Fruit fly (Drosophila melanogaster) whole organism, embryonic: ENCODE data around the gene bora.

Source experiments
- CG10462 ChIP-seq: fragments of 200-800 bp; sonication (Bioruptor generic); optimal IDR thresholded peaks from 2 replicates; lab custom pipeline; 2016; ENCODE audit warnings: missing biosample characterization, missing genetic modification characterization
- CG11085 ChIP-seq: fragments of 200-800 bp; sonication (Bioruptor generic); IDR thresholded peaks from 2 replicates; pipeline ENCODE4 v1.3.6; 2022; ENCODE audit warnings: missing biosample characterization, missing genetic modification characterization
- CG12391 ChIP-seq: fragments of 200-800 bp; sonication (Bioruptor generic); optimal IDR thresholded peaks from 3 replicates; lab custom pipeline; 2018; ENCODE audit warnings: missing biosample characterization, mild to moderate bottlenecking, missing genetic modification characterization, moderate library complexity
- CG12659 ChIP-seq: fragments of 200-800 bp; sonication (Bioruptor generic); optimal IDR thresholded peaks from 3 replicates; lab custom pipeline; 2017; ENCODE audit warnings: mild to moderate bottlenecking, missing biosample characterization, missing genetic modification reagents, missing genetic modification characterization
- CG13287 ChIP-seq: fragments of 200-800 bp; sonication (Bioruptor generic); IDR thresholded peaks from 2 replicates; pipeline ENCODE4 v1.3.6; 2022; ENCODE audit warnings: missing biosample characterization, missing genetic modification characterization; ENCODE audit not compliant: partially characterized antibody
- CG13624 ChIP-seq: fragments of 200-800 bp; sonication (Bioruptor generic); optimal IDR thresholded peaks from 2 replicates; lab custom pipeline; 2016; ENCODE audit warnings: missing biosample characterization, missing genetic modification characterization
- CG1603 ChIP-seq: fragments of 200-800 bp; sonication (Bioruptor generic); optimal IDR thresholded peaks from 2 replicates; lab custom pipeline; 2019; ENCODE audit warnings: missing biosample characterization, mild to moderate bottlenecking, missing genetic modification characterization, moderate library complexity
- CG16813 ChIP-seq: fragments of 200-800 bp; sonication (Bioruptor generic); IDR thresholded peaks from 3 replicates; pipeline ENCODE4 v1.3.6; 2022; ENCODE audit warnings: missing biosample characterization, missing genetic modification characterization; ENCODE audit not compliant: partially characterized antibody
- CG18599 ChIP-seq: fragments of 200-800 bp; sonication (Bioruptor generic); optimal IDR thresholded peaks from 3 replicates; lab custom pipeline; 2017; ENCODE audit warnings: missing biosample characterization, missing genetic modification characterization, mild to moderate bottlenecking, moderate library complexity, missing genetic modification reagents
- CG2199 ChIP-seq: fragments of 200-800 bp; sonication (Bioruptor generic); IDR thresholded peaks from 3 replicates; pipeline ENCODE4 v1.3.6; 2022; ENCODE audit warnings: missing biosample characterization, missing genetic modification characterization
- CG30403 ChIP-seq: fragments of 200-800 bp; sonication (Bioruptor generic); optimal IDR thresholded peaks from 3 replicates; lab custom pipeline; 2016; ENCODE audit warnings: missing biosample characterization, missing genetic modification characterization
- CG34422 ChIP-seq: fragments of 200-800 bp; sonication (Bioruptor generic); IDR thresholded peaks from 3 replicates; pipeline ENCODE4 v1.3.6; 2022; ENCODE audit warnings: missing biosample characterization, missing genetic modification characterization
- CG3847 ChIP-seq: fragments of 200-800 bp; sonication (Bioruptor generic); IDR thresholded peaks from 2 replicates; pipeline ENCODE4 v1.3.6; 2022; ENCODE audit warnings: missing biosample characterization, missing genetic modification characterization
- CG42726 ChIP-seq: fragments of 200-800 bp; sonication (Bioruptor generic); IDR thresholded peaks from 2 replicates; pipeline ENCODE4 v1.3.6; 2022; ENCODE audit warnings: missing biosample characterization, missing genetic modification characterization; ENCODE audit not compliant: partially characterized antibody
- CG4282 ChIP-seq: fragments of 200-800 bp; sonication (Bioruptor generic); optimal IDR thresholded peaks from 2 replicates; lab custom pipeline; 2016; ENCODE audit warnings: missing biosample characterization, missing genetic modification characterization
- CG4820 ChIP-seq: fragments of 200-800 bp; sonication (Bioruptor generic); optimal IDR thresholded peaks from 3 replicates; lab custom pipeline; 2016; ENCODE audit warnings: missing biosample characterization, missing genetic modification characterization
- CG5180 ChIP-seq: fragments of 200-800 bp; sonication (Bioruptor generic); optimal IDR thresholded peaks from 3 replicates; lab custom pipeline; 2017; ENCODE audit warnings: missing biosample characterization, missing genetic modification characterization, mild to moderate bottlenecking, moderate library complexity, missing genetic modification reagents
- CG7987 ChIP-seq: fragments of 200-800 bp; sonication (Bioruptor generic); optimal IDR thresholded peaks from 2 replicates; lab custom pipeline; 2018; ENCODE audit warnings: missing biosample characterization, mild to moderate bottlenecking, missing genetic modification characterization, moderate library complexity
- CG8089 ChIP-seq: fragments of 200-800 bp; sonication (Bioruptor generic); optimal IDR thresholded peaks from 3 replicates; lab custom pipeline; 2016; ENCODE audit warnings: missing biosample characterization, missing genetic modification characterization
- CG8388 ChIP-seq: fragments of 200-800 bp; sonication (Bioruptor generic); optimal IDR thresholded peaks from 2 replicates; lab custom pipeline; 2019; ENCODE audit warnings: missing biosample characterization, mild to moderate bottlenecking, missing genetic modification characterization, moderate library complexity
- CTCF ChIP-seq: fragments of 200-800 bp; sonication (Bioruptor generic); optimal IDR thresholded peaks from 2 replicates; lab custom pipeline; 2017; ENCODE audit warnings: missing biosample characterization, mild to moderate bottlenecking, missing genetic modification characterization, moderate library complexity
- CkIIα-i1 ChIP-seq: fragments of 200-800 bp; sonication (Bioruptor generic); IDR thresholded peaks from 2 replicates; pipeline ENCODE4 v1.3.6; 2022; ENCODE audit warnings: missing biosample characterization, missing genetic modification characterization
- CrebB ChIP-seq: fragments of 200-800 bp; sonication (Bioruptor generic); optimal IDR thresholded peaks from 3 replicates; lab custom pipeline; 2018; ENCODE audit warnings: missing biosample characterization, mild to moderate bottlenecking, missing genetic modification characterization
- Dp ChIP-seq: fragments of 200-800 bp; sonication (Bioruptor generic); optimal IDR thresholded peaks from 2 replicates; lab custom pipeline; 2018; ENCODE audit warnings: missing biosample characterization, mild to moderate bottlenecking, missing genetic modification characterization, moderate library complexity
- Drgx ChIP-seq: fragments of 200-800 bp; sonication (Bioruptor generic); IDR thresholded peaks from 2 replicates; pipeline ENCODE4 v1.3.6; 2022; ENCODE audit warnings: missing biosample characterization, missing genetic modification characterization
- Ets97D ChIP-seq: fragments of 200-800 bp; sonication (Bioruptor generic); optimal IDR thresholded peaks from 3 replicates; lab custom pipeline; 2016; ENCODE audit warnings: missing biosample characterization, missing genetic modification characterization
- HmgD ChIP-seq: fragments of 200-800 bp; sonication (Bioruptor generic); optimal IDR thresholded peaks from 3 replicates; lab custom pipeline; 2016; ENCODE audit warnings: missing biosample characterization, missing genetic modification characterization
- Hr78 ChIP-seq, 2 experiments: fragments of 200-800 bp in 1 of 2; fragments of >200 bp in 1 of 2; sonication (Bioruptor generic) in 1 of 2; optimal IDR thresholded peaks; 2 replicates each; lab custom pipeline; 2017 to 2019; ENCODE audit warnings: missing biosample characterization in 2 of 2, missing genetic modification characterization in 2 of 2, mild to moderate bottlenecking in 1 of 2, moderate library complexity in 1 of 2
- Lhr ChIP-seq: fragments of 200-800 bp; sonication (Bioruptor generic); optimal IDR thresholded peaks from 3 replicates; lab custom pipeline; 2017; ENCODE audit warnings: mild to moderate bottlenecking, missing biosample characterization, missing genetic modification reagents, missing genetic modification characterization
- MESR4 ChIP-seq: fragments of 200-800 bp; sonication (Bioruptor generic); optimal IDR thresholded peaks from 2 replicates; lab custom pipeline; 2018; ENCODE audit warnings: missing biosample characterization, mild to moderate bottlenecking, missing genetic modification characterization, moderate library complexity
- Opbp ChIP-seq: fragments of 200-800 bp; sonication (Bioruptor generic); IDR thresholded peaks from 3 replicates; pipeline ENCODE4 v1.3.6; 2022; ENCODE audit warnings: missing biosample characterization, missing genetic modification characterization; ENCODE audit not compliant: partially characterized antibody
- Rfx ChIP-seq: fragments of 200-800 bp; sonication (Bioruptor generic); IDR thresholded peaks from 2 replicates; pipeline ENCODE4 v1.3.6; 2022; ENCODE audit warnings: missing biosample characterization, missing genetic modification characterization
- Rx ChIP-seq: fragments of 200-800 bp; sonication (Bioruptor generic); IDR thresholded peaks from 2 replicates; pipeline ENCODE4 v1.3.6; 2022; ENCODE audit warnings: missing biosample characterization, missing genetic modification characterization
- Usf ChIP-seq: fragments of 200-800 bp; sonication (Bioruptor generic); optimal IDR thresholded peaks from 2 replicates; lab custom pipeline; 2017; ENCODE audit warnings: missing genotype, missing biosample characterization, missing genetic modification characterization
- Xbp1 ChIP-seq: fragments of 200-800 bp; sonication (Bioruptor generic); optimal IDR thresholded peaks from 3 replicates; lab custom pipeline; 2016; ENCODE audit warnings: missing biosample characterization, mild to moderate bottlenecking, missing genetic modification characterization
- Xrp1 ChIP-seq: fragments of 200-800 bp; sonication (Bioruptor generic); IDR thresholded peaks from 2 replicates; pipeline ENCODE4 v1.3.6; 2022; ENCODE audit warnings: missing biosample characterization, missing genetic modification characterization
- YL-1 ChIP-seq: fragments of 200-800 bp; sonication (Bioruptor generic); optimal IDR thresholded peaks from 3 replicates; lab custom pipeline; 2017; ENCODE audit warnings: missing biosample characterization, mild to moderate bottlenecking, missing genetic modification characterization
- al ChIP-seq: fragments of 200-800 bp; sonication (Bioruptor generic); IDR thresholded peaks from 2 replicates; pipeline ENCODE4 v1.3.6; 2022; ENCODE audit warnings: missing biosample characterization, missing genetic modification characterization
- ci ChIP-seq: fragments of 200-800 bp; sonication (Bioruptor generic); IDR thresholded peaks from 3 replicates; pipeline ENCODE4 v1.3.6; 2022; ENCODE audit warnings: missing biosample characterization, missing genetic modification characterization
- crp ChIP-seq, 2 experiments: fragments of 200-800 bp; sonication (Bioruptor generic); optimal IDR thresholded peaks; 2 replicates in 1 of 2; 3 replicates in 1 of 2; lab custom pipeline; 2017; ENCODE audit warnings: missing biosample characterization in 2 of 2, missing genetic modification characterization in 2 of 2, mild to moderate bottlenecking in 1 of 2, moderate library complexity in 1 of 2
- fd102C ChIP-seq: fragments of 200-800 bp; sonication (Bioruptor generic); optimal IDR thresholded peaks from 2 replicates; lab custom pipeline; 2018; ENCODE audit warnings: missing biosample characterization, mild to moderate bottlenecking, missing genetic modification characterization, moderate library complexity
- ftz-f1 ChIP-seq: fragments of 200-800 bp; sonication (Bioruptor generic); optimal IDR thresholded peaks from 2 replicates; lab custom pipeline; 2016; ENCODE audit warnings: missing biosample characterization, missing genetic modification characterization
- grau ChIP-seq: fragments of 200-800 bp; optimal IDR thresholded peaks from 3 replicates; lab custom pipeline; 2019; ENCODE audit warnings: missing biosample characterization, mild to moderate bottlenecking, missing genetic modification characterization, moderate library complexity
- p53 ChIP-seq: fragments of 200-800 bp; sonication (Bioruptor generic); optimal IDR thresholded peaks from 2 replicates; lab custom pipeline; 2016; ENCODE audit warnings: missing biosample characterization, missing genetic modification characterization
- repo ChIP-seq: fragments of 200-800 bp; sonication (Bioruptor generic); optimal IDR thresholded peaks from 2 replicates; lab custom pipeline; 2016; ENCODE audit warnings: missing biosample characterization, missing genetic modification characterization
- salm ChIP-seq: fragments of 200-800 bp; sonication (Bioruptor generic); optimal IDR thresholded peaks from 2 replicates; lab custom pipeline; 2018; ENCODE audit warnings: missing biosample characterization, mild to moderate bottlenecking, missing genetic modification characterization
- sc ChIP-seq, 3 experiments: fragments of >200 bp in 2 of 3; fragments of 200-800 bp in 1 of 3; sonication (Bioruptor generic) in 1 of 3; optimal IDR thresholded peaks; 2 replicates in 2 of 3; 3 replicates in 1 of 3; lab custom pipeline; 2017; ENCODE audit warnings: mild to moderate bottlenecking in 1 of 3, missing biosample characterization in 1 of 3, missing genetic modification characterization in 1 of 3, missing genetic modification reagents in 1 of 3
- sr ChIP-seq: fragments of 200-800 bp; sonication (Bioruptor generic); IDR thresholded peaks from 3 replicates; pipeline ENCODE4 v1.3.6; 2022; ENCODE audit warnings: missing biosample characterization, missing genetic modification characterization
- stwl ChIP-seq: fragments of 200-800 bp; sonication (Bioruptor generic); optimal IDR thresholded peaks from 3 replicates; lab custom pipeline; 2018; ENCODE audit warnings: missing biosample characterization, mild to moderate bottlenecking, missing genetic modification characterization, moderate library complexity
- unc-4 ChIP-seq: fragments of 200-800 bp; sonication (Bioruptor generic); IDR thresholded peaks from 2 replicates; pipeline ENCODE4 v1.3.6; 2022; ENCODE audit warnings: missing biosample characterization, missing genetic modification characterization; ENCODE audit not compliant: partially characterized antibody

Gene bora

dm6 chr3L:18667115-18667514, 44.6 kb downstream of the bora start, which contains the start of gene CG42495 (continued):
- TF ChIP-seq salm (tag; lab: Kevin White, UChicago) (no peak), CG5180 (GFP tag; lab: Kevin White, UChicago) (no peak), CG30403 (GFP tag; lab: Kevin White, UChicago) (no peak), Usf (GFP tag; lab: Kevin White, UChicago) (no peak), Lhr (GFP tag; lab: Kevin White, UChicago) (peak; percentile 22), YL-1 (GFP tag; lab: Kevin White, UChicago) (peak; percentile 61), fd102C (no peak), CG8089 (GFP tag; lab: Kevin White, UChicago) (no peak), CG4820 (GFP tag; lab: Kevin White, UChicago) (no peak), stwl (peak; percentile 74), Drgx (GFP tag; lab: Robert Waterston, UW) (no peak), CG16813 (GFP tag; lab: Robert Waterston, UW) (0 out of 3 replicates have a peak, but pooled peaks have one; percentile 34), Opbp (GFP tag; lab: Robert Waterston, UW) (peak; percentile 46; the same call in 2 of the 3 replicates), sr (GFP tag; lab: Robert Waterston, UW) (no peak), Rx (GFP tag; lab: Robert Waterston, UW) (no peak), CG2199 (GFP tag; lab: Robert Waterston, UW) (0 out of 3 replicates have a peak, but pooled peaks have one; percentile 12), unc-4 (GFP tag; lab: Robert Waterston, UW) (no peak), MESR4 (peak; percentile 11), Hr78 (GFP tag; optimal IDR thresholded peaks at IDR 0.05; lab: Kevin White, UChicago) (no peak), CG12391 (tag; lab: Kevin White, UChicago) (no peak), crp (GFP tag; optimal IDR thresholded peaks at IDR 0.05; lab: Kevin White, UChicago) (peak; percentile 93 to 99), CkIIα-i1 (GFP tag; lab: Robert Waterston, UW) (no peak), CG18599 (no peak), CG13287 (GFP tag; lab: Robert Waterston, UW) (peak; percentile 47; the same call in 1 of the 2 replicates), CG8388 (GFP tag; lab: Kevin White, UChicago) (no peak), Ets97D (GFP tag; lab: Kevin White, UChicago) (peak; percentile 25), CG12659 (GFP tag; lab: Kevin White, UChicago) (peak; percentile 38), CG7987 (no peak), repo (GFP tag; lab: Kevin White, UChicago) (no peak), CG4282 (no peak), Rfx (GFP tag; lab: Robert Waterston, UW) (0 out of 2 replicates have a peak, but pooled peaks have one; percentile 44), Dp (peak; percentile 99), CG10462 (GFP tag; lab: Kevin White, UChicago) (no peak), CG3847 (GFP tag; lab: Robert Waterston, UW) (peak; percentile 36; the same call in 1 of the 2 replicates), grau (no peak), CrebB (tag; lab: Kevin White, UChicago) (peak; percentile 8), ci (GFP tag; lab: Robert Waterston, UW) (peak; percentile 51; the same call in 1 of the 3 replicates), CG11085 (GFP tag; lab: Robert Waterston, UW) (no peak), sc (optimal IDR thresholded peaks at IDR 0.05; lab: Kevin White, UChicago) (no peak), sc (GFP tag; optimal IDR thresholded peaks at IDR 0.05; lab: Kevin White, UChicago) (no peak), ftz-f1 (GFP tag; lab: Kevin White, UChicago) (no peak), Xrp1 (GFP tag; lab: Robert Waterston, UW) (no peak), p53 (GFP tag; lab: Kevin White, UChicago) (no peak), CG1603 (tag; lab: Kevin White, UChicago) (peak; percentile 72), CG42726 (GFP tag; lab: Robert Waterston, UW) (peak; percentile 24; the same call in 1 of the 2 replicates), HmgD (peak; percentile 16), CG13624 (peak; percentile 6), CG34422 (GFP tag; lab: Robert Waterston, UW) (peak; percentile 13; the same call in 1 of the 3 replicates), Xbp1 (GFP tag; lab: Kevin White, UChicago) (peak; percentile 3), al (no peak), CTCF (GFP tag; lab: Kevin White, UChicago) (peak; percentile 97)
